Fruit fly (Drosophila melanogaster) whole organism, embryonic: ENCODE results near the gene CG5506.
A peak's percentile ranks its signal among the peaks of the same experiment; 100 is the strongest.

ENCODE experiments used
- Abd-B ChIP-seq: fragments of 200-800 bp; sonication (Bioruptor generic); optimal IDR thresholded peaks from 2 replicates; lab custom pipeline; 2018; ENCODE audit warnings: missing biosample characterization, mild to moderate bottlenecking, missing genetic modification characterization, moderate library complexity
- Adf1 ChIP-seq: fragments of 200-800 bp; sonication (Bioruptor generic); IDR thresholded peaks from 2 replicates; pipeline ENCODE4 v1.3.6; 2022; ENCODE audit warnings: missing biosample characterization, missing genetic modification characterization
- Asciz ChIP-seq: fragments of 200-800 bp; sonication (Bioruptor generic); optimal IDR thresholded peaks from 2 replicates; lab custom pipeline; 2017; ENCODE audit warnings: missing biosample characterization, mild to moderate bottlenecking, missing genetic modification characterization, missing genetic modification reagents
- CG10321 ChIP-seq: fragments of 200-800 bp; sonication (Bioruptor generic); IDR thresholded peaks from 2 replicates; pipeline ENCODE4 v1.3.6; 2022; ENCODE audit warnings: missing biosample characterization, missing genetic modification characterization
- CG11456 ChIP-seq: fragments of 200-800 bp; sonication (Bioruptor generic); IDR thresholded peaks from 3 replicates; pipeline ENCODE4 v1.3.6; 2022; ENCODE audit warnings: missing biosample characterization, missing genetic modification characterization
- CG12236 ChIP-seq: fragments of 200-800 bp; sonication (Bioruptor generic); optimal IDR thresholded peaks from 2 replicates; lab custom pipeline; 2016; ENCODE audit warnings: missing biosample characterization, missing genetic modification characterization
- CG13296 ChIP-seq: fragments of 200-800 bp; sonication (Bioruptor generic); optimal IDR thresholded peaks from 3 replicates; lab custom pipeline; 2018; ENCODE audit warnings: missing biosample characterization, mild to moderate bottlenecking, missing genetic modification characterization
- CG14860 ChIP-seq: fragments of 200-800 bp; sonication (Bioruptor generic); IDR thresholded peaks from 3 replicates; pipeline ENCODE4 v1.3.6; 2022; ENCODE audit warnings: missing biosample characterization, missing genetic modification characterization; ENCODE audit not compliant: partially characterized antibody
- CG16813 ChIP-seq: fragments of 200-800 bp; sonication (Bioruptor generic); IDR thresholded peaks from 3 replicates; pipeline ENCODE4 v1.3.6; 2022; ENCODE audit warnings: missing biosample characterization, missing genetic modification characterization; ENCODE audit not compliant: partially characterized antibody
- CG16815 ChIP-seq: fragments of 200-800 bp; sonication (Bioruptor generic); optimal IDR thresholded peaks from 3 replicates; lab custom pipeline; 2017; ENCODE audit warnings: missing biosample characterization, mild to moderate bottlenecking, missing genetic modification characterization
- CG17328 ChIP-seq: fragments of 200-800 bp; sonication (Bioruptor generic); IDR thresholded peaks from 2 replicates; pipeline ENCODE4 v1.3.6; 2022; ENCODE audit warnings: missing biosample characterization, missing genetic modification characterization
- CG17361 ChIP-seq: fragments of 200-800 bp; sonication (Bioruptor generic); IDR thresholded peaks from 3 replicates; pipeline ENCODE4 v1.3.6; 2022; ENCODE audit warnings: missing biosample characterization, missing genetic modification characterization
- CG3281 ChIP-seq: fragments of 200-800 bp; sonication (Bioruptor generic); optimal IDR thresholded peaks from 3 replicates; lab custom pipeline; 2017; ENCODE audit warnings: missing biosample characterization, mild to moderate bottlenecking, missing genetic modification characterization
- CG34224 ChIP-seq: fragments of 200-800 bp; sonication (Bioruptor generic); IDR thresholded peaks from 3 replicates; pipeline ENCODE4 v1.3.6; 2022; ENCODE audit warnings: missing biosample characterization, missing genetic modification characterization; ENCODE audit not compliant: partially characterized antibody
- CG3847 ChIP-seq: fragments of 200-800 bp; sonication (Bioruptor generic); IDR thresholded peaks from 2 replicates; pipeline ENCODE4 v1.3.6; 2022; ENCODE audit warnings: missing biosample characterization, missing genetic modification characterization
- CG7372 ChIP-seq: fragments of 200-800 bp; sonication (Bioruptor generic); IDR thresholded peaks from 2 replicates; pipeline ENCODE4 v1.3.6; 2022; ENCODE audit warnings: missing biosample characterization, missing genetic modification characterization
- CG7786 ChIP-seq: fragments of 200-800 bp; sonication (Bioruptor generic); optimal IDR thresholded peaks from 2 replicates; lab custom pipeline; 2016; ENCODE audit warnings: missing biosample characterization, missing genetic modification characterization
- CG7839 ChIP-seq: fragments of 200-800 bp; sonication (Bioruptor generic); optimal IDR thresholded peaks from 3 replicates; lab custom pipeline; 2018; ENCODE audit warnings: missing biosample characterization, mild to moderate bottlenecking, missing genetic modification characterization, moderate library complexity
- Camta ChIP-seq: fragments of 200-800 bp; sonication (Bioruptor generic); optimal IDR thresholded peaks from 2 replicates; lab custom pipeline; 2016; ENCODE audit warnings: missing biosample characterization, missing genetic modification characterization
- Dfd ChIP-seq, 2 experiments: fragments of >200 bp; optimal IDR thresholded peaks; 2 replicates each; lab custom pipeline; 2017; ENCODE audit warnings: missing biosample characterization in 2 of 2, missing genetic modification characterization in 2 of 2
- E2f2 ChIP-seq: fragments of 200-800 bp; sonication (Bioruptor generic); IDR thresholded peaks from 2 replicates; pipeline ENCODE4 v1.3.6; 2022; ENCODE audit warnings: missing biosample characterization, missing genetic modification characterization
- Fer3 ChIP-seq: fragments of 200-800 bp; sonication (Bioruptor generic); optimal IDR thresholded peaks from 2 replicates; lab custom pipeline; 2018; ENCODE audit warnings: missing biosample characterization, mild to moderate bottlenecking, missing genetic modification characterization, moderate library complexity
- Gsc ChIP-seq: fragments of 200-800 bp; sonication (Bioruptor generic); IDR thresholded peaks from 2 replicates; pipeline ENCODE4 v1.3.6; 2022; ENCODE audit warnings: missing biosample characterization, missing genetic modification characterization
- HLHmδ ChIP-seq: fragments of 200-800 bp; sonication (Bioruptor generic); optimal IDR thresholded peaks from 2 replicates; lab custom pipeline; 2018; ENCODE audit warnings: missing biosample characterization, mild to moderate bottlenecking, missing genetic modification characterization, moderate library complexity
- Hmx ChIP-seq: fragments of 200-800 bp; sonication (Bioruptor generic); optimal IDR thresholded peaks from 2 replicates; lab custom pipeline; 2016; ENCODE audit warnings: missing biosample characterization, missing genetic modification characterization
- Med ChIP-seq: fragments of 200-800 bp; sonication (Bioruptor generic); peaks from one replicate; lab custom pipeline; 2016; ENCODE audit warnings: missing biosample characterization, missing genetic modification characterization, mild to moderate bottlenecking, inconsistent platforms, moderate library complexity
- Nf-YA ChIP-seq: fragments of 200-800 bp; sonication (Bioruptor generic); IDR thresholded peaks from 2 replicates; pipeline ENCODE4 v1.3.6; 2022; ENCODE audit warnings: missing biosample characterization, missing genetic modification characterization
- Optix ChIP-seq: fragments of 200-800 bp; sonication (Bioruptor generic); IDR thresholded peaks from 3 replicates; pipeline ENCODE4 v1.3.6; 2022; ENCODE audit warnings: missing biosample characterization, missing genetic modification characterization
- Stat92E ChIP-seq, 3 experiments: fragments of >200 bp in 2 of 3; fragments of 200-800 bp in 1 of 3; sonication (Bioruptor generic) in 1 of 3; optimal IDR thresholded peaks; 2 replicates each; lab custom pipeline; 2017 to 2019; ENCODE audit warnings: missing biosample characterization in 3 of 3, missing genetic modification characterization in 3 of 3, mild to moderate bottlenecking in 1 of 3, moderate library complexity in 1 of 3
- Usf ChIP-seq: fragments of 200-800 bp; sonication (Bioruptor generic); optimal IDR thresholded peaks from 2 replicates; lab custom pipeline; 2017; ENCODE audit warnings: missing genotype, missing biosample characterization, missing genetic modification characterization
- Xrp1 ChIP-seq: fragments of 200-800 bp; sonication (Bioruptor generic); IDR thresholded peaks from 2 replicates; pipeline ENCODE4 v1.3.6; 2022; ENCODE audit warnings: missing biosample characterization, missing genetic modification characterization
- aop ChIP-seq: fragments of 200-800 bp; sonication (Bioruptor generic); IDR thresholded peaks from 2 replicates; pipeline ENCODE4 v1.3.6; 2022; ENCODE audit warnings: missing biosample characterization, missing genetic modification characterization
- bbx ChIP-seq: fragments of 200-800 bp; sonication (Bioruptor generic); IDR thresholded peaks from 2 replicates; pipeline ENCODE4 v1.3.6; 2022; ENCODE audit warnings: missing biosample characterization, missing genetic modification characterization; ENCODE audit not compliant: partially characterized antibody
- caup ChIP-seq: fragments of 200-800 bp; sonication (Bioruptor generic); optimal IDR thresholded peaks from 3 replicates; lab custom pipeline; 2017; ENCODE audit warnings: missing biosample characterization, mild to moderate bottlenecking, missing genetic modification characterization, moderate library complexity; ENCODE audit not compliant: severe bottlenecking
- chinmo ChIP-seq: fragments of 200-800 bp; sonication (Bioruptor generic); IDR thresholded peaks from 4 replicates; pipeline ENCODE4 v1.3.6; 2022; ENCODE audit warnings: missing biosample characterization, missing genetic modification characterization; ENCODE audit not compliant: partially characterized antibody
- exex ChIP-seq: fragments of 200-800 bp; sonication (Bioruptor generic); optimal IDR thresholded peaks from 4 replicates; lab custom pipeline; 2018; ENCODE audit warnings: missing biosample characterization, mild to moderate bottlenecking, missing genetic modification characterization, moderate library complexity
- eyg ChIP-seq: fragments of 200-800 bp; sonication (Bioruptor generic); optimal IDR thresholded peaks from 3 replicates; lab custom pipeline; 2016; ENCODE audit warnings: missing biosample characterization, missing genetic modification characterization
- fu2 ChIP-seq: fragments of 200-800 bp; sonication (Bioruptor generic); optimal IDR thresholded peaks from 2 replicates; lab custom pipeline; 2016; ENCODE audit warnings: missing biosample characterization, missing genetic modification characterization
- gcm2 ChIP-seq: fragments of 200-800 bp; sonication (Bioruptor generic); optimal IDR thresholded peaks from 2 replicates; lab custom pipeline; 2016; ENCODE audit warnings: missing biosample characterization, missing genetic modification characterization
- gem ChIP-seq: fragments of 200-800 bp; sonication (Bioruptor generic); optimal IDR thresholded peaks from 2 replicates; lab custom pipeline; 2019; ENCODE audit warnings: missing biosample characterization, mild to moderate bottlenecking, missing genetic modification characterization, moderate library complexity
- gfzf ChIP-seq: fragments of 200-800 bp; sonication (Bioruptor generic); optimal IDR thresholded peaks from 2 replicates; lab custom pipeline; 2016; ENCODE audit warnings: missing biosample characterization, mild to moderate bottlenecking, missing genetic modification characterization, moderate library complexity
- hbn ChIP-seq: fragments of 200-800 bp; sonication (Bioruptor generic); IDR thresholded peaks from 2 replicates; pipeline ENCODE4 v1.3.6; 2022; ENCODE audit warnings: missing biosample characterization, missing genetic modification characterization; ENCODE audit not compliant: partially characterized antibody
- kay ChIP-seq: fragments of 200-800 bp; sonication (Bioruptor generic); optimal IDR thresholded peaks from 2 replicates; lab custom pipeline; 2016; ENCODE audit warnings: missing biosample characterization, missing genetic modification characterization
- knrl ChIP-seq: fragments of 200-800 bp; sonication (Bioruptor generic); IDR thresholded peaks from 3 replicates; pipeline ENCODE4 v1.3.6; 2022; ENCODE audit warnings: missing biosample characterization, missing genetic modification characterization; ENCODE audit not compliant: partially characterized antibody
- odd ChIP-seq: fragments of 200-800 bp; sonication (Bioruptor generic); optimal IDR thresholded peaks from 2 replicates; lab custom pipeline; 2017; ENCODE audit warnings: missing biosample characterization, mild to moderate bottlenecking, missing genetic modification characterization
- repo ChIP-seq: fragments of 200-800 bp; sonication (Bioruptor generic); optimal IDR thresholded peaks from 2 replicates; lab custom pipeline; 2016; ENCODE audit warnings: missing biosample characterization, missing genetic modification characterization
- sob ChIP-seq: fragments of 200-800 bp; sonication (Bioruptor generic); IDR thresholded peaks from 2 replicates; pipeline ENCODE4 v1.3.6; 2022; ENCODE audit warnings: missing biosample characterization, missing genetic modification characterization
- ssp ChIP-seq: fragments of 200-800 bp; sonication (Bioruptor generic); IDR thresholded peaks from 2 replicates; pipeline ENCODE4 v1.3.6; 2022; ENCODE audit warnings: missing biosample characterization, missing genetic modification characterization
- tgo ChIP-seq: fragments of 200-800 bp; sonication (Bioruptor generic); IDR thresholded peaks from 3 replicates; pipeline ENCODE4 v1.3.6; 2022; ENCODE audit warnings: missing biosample characterization, missing genetic modification characterization
- wdn ChIP-seq: fragments of 200-800 bp; sonication (Bioruptor generic); IDR thresholded peaks from 2 replicates; pipeline ENCODE4 v1.3.6; 2022; ENCODE audit warnings: missing biosample characterization, missing genetic modification characterization

The CG5506 gene

dm6 chr3L:17907609-17908160 is 23.5 kb upstream of the CG5506 start, which contains the start of the genes Prestin and Wdr92 (continued):
- peak in 1 of 3 experiments; percentile 37 for TF ChIP-seq Stat92E (GFP tag; optimal IDR thresholded peaks at IDR 0.05; lab: Kevin White, UChicago)
- TF ChIP-seq caup (GFP tag; lab: Kevin White, UChicago): peak; percentile 67
- no peak for TF ChIP-seq tgo (GFP tag; lab: Robert Waterston, UW)
- no peak for TF ChIP-seq gcm2 (GFP tag; lab: Kevin White, UChicago)
- TF ChIP-seq Med (GFP tag; lab: Kevin White, UChicago): peak; percentile 94
- TF ChIP-seq Camta (GFP tag; lab: Kevin White, UChicago): no peak
- TF ChIP-seq Fer3 (tag; lab: Kevin White, UChicago): peak; percentile 22
- TF ChIP-seq Xrp1 (GFP tag; lab: Robert Waterston, UW): no peak
- TF ChIP-seq CG16815 (GFP tag; lab: Kevin White, UChicago): no peak
- TF ChIP-seq Adf1 (GFP tag; lab: Robert Waterston, UW): peak; percentile 51; the same call in 1 of the 2 replicates
- TF ChIP-seq bbx (GFP tag; lab: Robert Waterston, UW): peak; percentile 83
- TF ChIP-seq Dfd (GFP tag; optimal IDR thresholded peaks at IDR 0.05; lab: Kevin White, UChicago): no peak
- no peak for TF ChIP-seq CG7786
- no peak for TF ChIP-seq CG7372 (GFP tag; lab: Robert Waterston, UW)
- TF ChIP-seq Asciz: peak; percentile 32
- peak; percentile 71 for TF ChIP-seq gfzf (GFP tag; lab: Kevin White, UChicago)
- no peak for TF ChIP-seq Hmx (GFP tag; lab: Kevin White, UChicago)
- peak; percentile 10 for TF ChIP-seq exex
- no peak for TF ChIP-seq Usf
- TF ChIP-seq wdn: no peak
- no peak for TF ChIP-seq CG10321 (GFP tag; lab: Robert Waterston, UW)
- no peak for TF ChIP-seq CG17328 (GFP tag; lab: Robert Waterston, UW)
- no peak for TF ChIP-seq eyg (GFP tag; lab: Kevin White, UChicago)
- TF ChIP-seq kay (GFP tag; lab: Kevin White, UChicago): no peak
- TF ChIP-seq CG13296 (GFP tag; lab: Kevin White, UChicago): peak; percentile 66
- TF ChIP-seq chinmo (GFP tag; lab: Robert Waterston, UW): peak; percentile 96
- peak; percentile 48 for TF ChIP-seq odd (GFP tag; lab: Kevin White, UChicago)
- TF ChIP-seq CG17361: peak; percentile 35; the same call in 2 of the 3 replicates
- TF ChIP-seq hbn (GFP tag; lab: Robert Waterston, UW): peak; percentile 92
- TF ChIP-seq repo (GFP tag; lab: Kevin White, UChicago): no peak
- TF ChIP-seq sob (GFP tag; lab: Robert Waterston, UW): peak; percentile 13; the same call in 1 of the 2 replicates
- TF ChIP-seq Nf-YA (GFP tag; lab: Robert Waterston, UW): no peak; the same call in 1 of the 2 replicates
- TF ChIP-seq CG3281: peak; percentile 37
- peak; percentile 15 for TF ChIP-seq gem (tag; lab: Kevin White, UChicago)
- TF ChIP-seq knrl (GFP tag; lab: Robert Waterston, UW): peak; percentile 87
- no peak for TF ChIP-seq HLHmδ (GFP tag; lab: Kevin White, UChicago)
- peak; percentile 78 for TF ChIP-seq CG34224 (GFP tag; lab: Robert Waterston, UW)
- peak; percentile 9 for TF ChIP-seq CG7839 (tag; lab: Kevin White, UChicago)
- no peak for TF ChIP-seq ssp
- no peak for TF ChIP-seq Gsc (GFP tag; lab: Robert Waterston, UW)
- TF ChIP-seq CG3847 (GFP tag; lab: Robert Waterston, UW): no peak
- TF ChIP-seq CG12236: no peak
- TF ChIP-seq Abd-B (GFP tag; lab: Kevin White, UChicago): no peak
- peak; percentile 51 for TF ChIP-seq E2f2
- peak; percentile 75 for TF ChIP-seq CG16813 (GFP tag; lab: Robert Waterston, UW)
- TF ChIP-seq CG14860 (GFP tag; lab: Robert Waterston, UW): peak; percentile 75
- no peak for TF ChIP-seq Optix (GFP tag; lab: Robert Waterston, UW)
- TF ChIP-seq fu2 (GFP tag; lab: Kevin White, UChicago): no peak
- TF ChIP-seq aop: no peak
- peak; percentile 69; the same call in 1 of the 3 replicates for TF ChIP-seq CG11456 (GFP tag; lab: Robert Waterston, UW)
